Fruit fly (Drosophila melanogaster) whole organism, embryonic: ENCODE data around the gene CG12321.

Experiments
- Atf-2 ChIP-seq: fragments of 200-800 bp; sonication (Bioruptor generic); optimal IDR thresholded peaks from 2 replicates; lab custom pipeline; 2016; ENCODE audit warnings: missing biosample characterization, missing genetic modification characterization
- Bdp1 ChIP-seq: fragments of 200-800 bp; sonication (Bioruptor generic); optimal IDR thresholded peaks from 3 replicates; lab custom pipeline; 2016; ENCODE audit warnings: missing biosample characterization, missing genetic modification characterization
- CG11398 ChIP-seq: fragments of 200-800 bp; sonication (Bioruptor generic); optimal IDR thresholded peaks from 2 replicates; lab custom pipeline; 2016; ENCODE audit warnings: missing biosample characterization, missing genetic modification characterization
- CG11723 ChIP-seq: fragments of 200-800 bp; sonication (Bioruptor generic); optimal IDR thresholded peaks from 2 replicates; lab custom pipeline; 2017; ENCODE audit warnings: missing biosample characterization, mild to moderate bottlenecking, missing genetic modification characterization
- CG12391 ChIP-seq: fragments of 200-800 bp; sonication (Bioruptor generic); optimal IDR thresholded peaks from 3 replicates; lab custom pipeline; 2018; ENCODE audit warnings: missing biosample characterization, mild to moderate bottlenecking, missing genetic modification characterization, moderate library complexity
- CG13424 ChIP-seq: fragments of 200-800 bp; sonication (Bioruptor generic); optimal IDR thresholded peaks from 2 replicates; lab custom pipeline; 2019; ENCODE audit warnings: missing biosample characterization, mild to moderate bottlenecking, missing genetic modification characterization, moderate library complexity
- CG14014 ChIP-seq: fragments of 200-800 bp; sonication (Bioruptor generic); IDR thresholded peaks from 2 replicates; pipeline ENCODE4 v1.3.6; 2022; ENCODE audit warnings: missing biosample characterization, missing genetic modification characterization
- CG1602 ChIP-seq: fragments of 200-800 bp; sonication (Bioruptor generic); optimal IDR thresholded peaks from 3 replicates; lab custom pipeline; 2016; ENCODE audit warnings: missing biosample characterization, missing genetic modification characterization
- CG18262 ChIP-seq: fragments of 200-800 bp; optimal IDR thresholded peaks from 3 replicates; lab custom pipeline; 2019; ENCODE audit warnings: missing biosample characterization, mild to moderate bottlenecking, missing genetic modification characterization, moderate library complexity
- CG1832 ChIP-seq: fragments of 200-800 bp; sonication (Bioruptor generic); optimal IDR thresholded peaks from 2 replicates; lab custom pipeline; 2017; ENCODE audit warnings: missing biosample characterization, mild to moderate bottlenecking, missing genetic modification characterization, inconsistent platforms
- CG3838 ChIP-seq: fragments of 200-800 bp; sonication (Bioruptor generic); optimal IDR thresholded peaks from 3 replicates; lab custom pipeline; 2016; ENCODE audit warnings: missing biosample characterization, missing genetic modification characterization
- CG5953 ChIP-seq: fragments of 200-800 bp; sonication (Bioruptor generic); IDR thresholded peaks from 2 replicates; pipeline ENCODE4 v1.3.6; 2022; ENCODE audit warnings: missing biosample characterization, missing genetic modification characterization
- CG7357 ChIP-seq: fragments of 200-800 bp; sonication (Bioruptor generic); IDR thresholded peaks from 3 replicates; pipeline ENCODE4 v1.3.6; 2022; ENCODE audit warnings: missing biosample characterization, missing genetic modification characterization
- CG7987 ChIP-seq: fragments of 200-800 bp; sonication (Bioruptor generic); optimal IDR thresholded peaks from 2 replicates; lab custom pipeline; 2018; ENCODE audit warnings: missing biosample characterization, mild to moderate bottlenecking, missing genetic modification characterization, moderate library complexity
- Dbx ChIP-seq: fragments of 200-800 bp; sonication (Bioruptor generic); IDR thresholded peaks from 3 replicates; pipeline ENCODE4 v1.3.6; 2022; ENCODE audit warnings: missing biosample characterization, missing genetic modification characterization
- Drgx ChIP-seq: fragments of 200-800 bp; sonication (Bioruptor generic); IDR thresholded peaks from 2 replicates; pipeline ENCODE4 v1.3.6; 2022; ENCODE audit warnings: missing biosample characterization, missing genetic modification characterization
- ERR ChIP-seq: fragments of 200-800 bp; sonication (Bioruptor generic); optimal IDR thresholded peaks from 2 replicates; lab custom pipeline; 2016; ENCODE audit warnings: missing biosample characterization, missing genetic modification characterization
- Elba2 ChIP-seq: fragments of 200-800 bp; sonication (Bioruptor generic); optimal IDR thresholded peaks from 3 replicates; lab custom pipeline; 2016; ENCODE audit warnings: missing biosample characterization, missing genetic modification characterization
- Gsc ChIP-seq: fragments of 200-800 bp; sonication (Bioruptor generic); IDR thresholded peaks from 2 replicates; pipeline ENCODE4 v1.3.6; 2022; ENCODE audit warnings: missing biosample characterization, missing genetic modification characterization
- Nf-YA ChIP-seq: fragments of 200-800 bp; sonication (Bioruptor generic); IDR thresholded peaks from 2 replicates; pipeline ENCODE4 v1.3.6; 2022; ENCODE audit warnings: missing biosample characterization, missing genetic modification characterization
- Ravus ChIP-seq: fragments of 200-800 bp; sonication (Bioruptor generic); IDR thresholded peaks from 2 replicates; pipeline ENCODE4 v1.3.6; 2022; ENCODE audit warnings: missing biosample characterization, missing genetic modification characterization
- Scr ChIP-seq: fragments of 200-800 bp; sonication (Bioruptor generic); IDR thresholded peaks from 2 replicates; pipeline ENCODE4 v1.3.6; 2022; ENCODE audit warnings: missing biosample characterization, missing genetic modification characterization; ENCODE audit not compliant: partially characterized antibody
- Sry-β ChIP-seq: fragments of 200-800 bp; sonication (Bioruptor generic); optimal IDR thresholded peaks from 2 replicates; lab custom pipeline; 2018; ENCODE audit warnings: missing biosample characterization, mild to moderate bottlenecking, missing genetic modification characterization, moderate library complexity
- Usf ChIP-seq: fragments of 200-800 bp; sonication (Bioruptor generic); optimal IDR thresholded peaks from 2 replicates; lab custom pipeline; 2017; ENCODE audit warnings: missing genotype, missing biosample characterization, missing genetic modification characterization
- abd-A ChIP-seq: fragments of 200-800 bp; sonication (Bioruptor generic); optimal IDR thresholded peaks from 3 replicates; lab custom pipeline; 2019; ENCODE audit warnings: missing biosample characterization, mild to moderate bottlenecking, missing genetic modification characterization, moderate library complexity
- bigmax ChIP-seq: fragments of 200-800 bp; sonication (Bioruptor generic); optimal IDR thresholded peaks from 2 replicates; lab custom pipeline; 2018; ENCODE audit warnings: missing biosample characterization, mild to moderate bottlenecking, missing genetic modification characterization
- br ChIP-seq: fragments of >200 bp; optimal IDR thresholded peaks from 2 replicates; lab custom pipeline; 2017
- btn ChIP-seq: fragments of 200-800 bp; sonication (Bioruptor generic); optimal IDR thresholded peaks from 2 replicates; lab custom pipeline; 2016; ENCODE audit warnings: missing biosample characterization, missing genetic modification characterization
- cas ChIP-seq: fragments of 200-800 bp; sonication (Bioruptor generic); IDR thresholded peaks from 2 replicates; pipeline ENCODE4 v1.3.6; 2022; ENCODE audit warnings: missing biosample characterization, missing genetic modification characterization
- cg ChIP-seq: fragments of 200-800 bp; sonication (Bioruptor generic); optimal IDR thresholded peaks from 3 replicates; lab custom pipeline; 2019; ENCODE audit warnings: missing biosample characterization, mild to moderate bottlenecking, missing genetic modification characterization, moderate library complexity
- emc ChIP-seq: fragments of 200-800 bp; sonication (Bioruptor generic); optimal IDR thresholded peaks from 2 replicates; lab custom pipeline; 2016; ENCODE audit warnings: missing biosample characterization, missing genetic modification characterization
- eve ChIP-seq, 2 experiments: fragments of >200 bp; optimal IDR thresholded peaks; 2 replicates each; lab custom pipeline; 2017; ENCODE audit warnings: missing biosample characterization in 2 of 2, missing genetic modification characterization in 2 of 2
- ewg ChIP-seq: fragments of 200-800 bp; sonication (Bioruptor generic); optimal IDR thresholded peaks from 3 replicates; lab custom pipeline; 2017; ENCODE audit warnings: mild to moderate bottlenecking, missing biosample characterization, missing genetic modification reagents, missing genetic modification characterization
- exex ChIP-seq: fragments of 200-800 bp; sonication (Bioruptor generic); optimal IDR thresholded peaks from 4 replicates; lab custom pipeline; 2018; ENCODE audit warnings: missing biosample characterization, mild to moderate bottlenecking, missing genetic modification characterization, moderate library complexity
- gcm ChIP-seq: fragments of 200-800 bp; sonication (Bioruptor generic); optimal IDR thresholded peaks from 2 replicates; lab custom pipeline; 2019; ENCODE audit warnings: missing biosample characterization, mild to moderate bottlenecking, missing genetic modification characterization, moderate library complexity
- gcm2 ChIP-seq: fragments of 200-800 bp; sonication (Bioruptor generic); optimal IDR thresholded peaks from 2 replicates; lab custom pipeline; 2016; ENCODE audit warnings: missing biosample characterization, missing genetic modification characterization
- gsb ChIP-seq: fragments of 200-800 bp; sonication (Bioruptor generic); IDR thresholded peaks from 2 replicates; pipeline ENCODE4 v1.3.6; 2022; ENCODE audit warnings: missing biosample characterization, missing genetic modification characterization
- ind ChIP-seq: fragments of 200-800 bp; sonication (Bioruptor generic); optimal IDR thresholded peaks from 3 replicates; lab custom pipeline; 2016; ENCODE audit warnings: missing biosample characterization, missing genetic modification characterization
- jumu ChIP-seq: fragments of 200-800 bp; sonication (Bioruptor generic); optimal IDR thresholded peaks from 3 replicates; lab custom pipeline; 2016; ENCODE audit warnings: missing biosample characterization, missing genetic modification characterization
- kah ChIP-seq: fragments of 200-800 bp; sonication (Bioruptor generic); optimal IDR thresholded peaks from 2 replicates; lab custom pipeline; 2018; ENCODE audit warnings: missing biosample characterization, mild to moderate bottlenecking, missing genetic modification characterization
- org-1 ChIP-seq: fragments of 200-800 bp; sonication (Bioruptor generic); optimal IDR thresholded peaks from 2 replicates; lab custom pipeline; 2017; ENCODE audit warnings: missing biosample characterization, missing genetic modification characterization
- pb ChIP-seq: fragments of 200-800 bp; sonication (Bioruptor generic); optimal IDR thresholded peaks from 3 replicates; lab custom pipeline; 2016; ENCODE audit warnings: missing biosample characterization, missing genetic modification characterization
- phol ChIP-seq: fragments of 200-800 bp; sonication (Bioruptor generic); optimal IDR thresholded peaks from 3 replicates; lab custom pipeline; 2018; ENCODE audit warnings: missing biosample characterization, mild to moderate bottlenecking, missing genetic modification characterization, moderate library complexity
- pnt ChIP-seq: fragments of 200-800 bp; sonication (Bioruptor generic); optimal IDR thresholded peaks from 3 replicates; lab custom pipeline; 2016; ENCODE audit warnings: missing biosample characterization, missing genetic modification characterization
- pzg ChIP-seq: fragments of 200-800 bp; sonication (Bioruptor generic); optimal IDR thresholded peaks from 3 replicates; lab custom pipeline; 2018; ENCODE audit warnings: missing biosample characterization, mild to moderate bottlenecking, missing genetic modification characterization, moderate library complexity
- seq ChIP-seq: fragments of 200-800 bp; sonication (Bioruptor generic); IDR thresholded peaks from 2 replicates; pipeline ENCODE4 v1.3.6; 2022; ENCODE audit warnings: missing biosample characterization, missing genetic modification characterization
- slbo ChIP-seq: fragments of 200-800 bp; sonication (Bioruptor generic); IDR thresholded peaks from 2 replicates; pipeline ENCODE4 v1.3.6; 2022; ENCODE audit warnings: missing biosample characterization, missing genetic modification characterization
- ssp ChIP-seq: fragments of 200-800 bp; sonication (Bioruptor generic); IDR thresholded peaks from 2 replicates; pipeline ENCODE4 v1.3.6; 2022; ENCODE audit warnings: missing biosample characterization, missing genetic modification characterization
- trh ChIP-seq: fragments of 200-800 bp; sonication (Bioruptor generic); optimal IDR thresholded peaks from 2 replicates; lab custom pipeline; 2016; ENCODE audit warnings: missing biosample characterization, missing genetic modification characterization
- vfl ChIP-seq: fragments of 200-800 bp; sonication (Bioruptor generic); optimal IDR thresholded peaks from 2 replicates; lab custom pipeline; 2016; ENCODE audit warnings: missing biosample characterization, missing genetic modification characterization
- vnd ChIP-seq: fragments of 200-800 bp; sonication (Bioruptor generic); IDR thresholded peaks from 3 replicates; pipeline ENCODE4 v1.3.6; 2022; ENCODE audit warnings: missing biosample characterization, missing genetic modification characterization; ENCODE audit not compliant: partially characterized antibody

CG12321 gene

DNA sequence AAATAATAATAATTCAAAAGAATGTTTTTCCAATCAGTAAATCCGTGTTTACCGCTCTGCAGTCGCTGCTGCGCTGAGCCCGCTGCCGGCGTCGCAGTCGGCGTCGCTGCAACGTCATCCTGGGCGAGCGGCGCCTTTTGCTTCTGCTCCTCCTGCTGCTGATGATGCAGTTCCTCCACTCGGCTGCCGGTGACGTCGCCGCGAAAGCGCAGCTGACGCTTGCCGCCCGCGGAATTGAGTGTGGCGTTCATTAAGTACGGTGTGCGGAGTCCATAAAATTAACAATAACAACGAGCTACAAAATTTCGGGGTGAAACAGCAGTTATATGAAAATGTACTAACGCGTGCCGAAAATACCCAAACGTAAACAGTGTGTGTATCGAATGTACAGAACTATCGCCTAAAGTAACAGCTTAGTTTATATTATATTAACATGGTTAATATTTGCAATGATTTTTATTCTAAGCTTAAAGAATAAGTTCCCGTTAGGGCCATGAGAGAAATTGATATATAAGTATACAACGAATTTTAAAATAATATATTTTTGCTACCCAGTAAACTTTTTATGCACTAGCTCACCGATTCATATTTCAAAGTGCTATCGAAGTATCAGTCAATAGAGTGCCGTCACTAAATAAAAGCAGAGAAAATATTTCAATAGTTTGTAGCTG lies 24.3 kb downstream of the CG12321 start, which contains the start of the genes CG7218 and Cbp20 (continued):
- TF ChIP-seq br (lab: Kevin White, UChicago), result no peak
- peak; percentile 18 for TF ChIP-seq Usf (GFP tag; lab: Kevin White, UChicago)
- no peak for TF ChIP-seq ewg
- TF ChIP-seq ind (GFP tag; lab: Kevin White, UChicago), result peak; percentile 78
- TF ChIP-seq pzg (GFP tag; lab: Kevin White, UChicago), result peak; percentile 69
- TF ChIP-seq Ravus (GFP tag; lab: Robert Waterston, UW), result no peak
- TF ChIP-seq seq (GFP tag; lab: Robert Waterston, UW), result no peak
- peak; percentile 33 for TF ChIP-seq emc (GFP tag; lab: Kevin White, UChicago)
- peak; percentile 11 for TF ChIP-seq CG3838 (GFP tag; lab: Kevin White, UChicago)
- peak; percentile 64 for TF ChIP-seq phol (tag; lab: Kevin White, UChicago)
- TF ChIP-seq CG1602, result peak; percentile 87
- no peak for TF ChIP-seq gcm
- 0 out of 3 replicates have a peak, but pooled peaks have one; percentile 28 for TF ChIP-seq CG7357 (GFP tag; lab: Robert Waterston, UW)
- TF ChIP-seq cas, result peak; percentile 41; the same call in 1 of the 2 replicates
- TF ChIP-seq org-1, result no peak
- TF ChIP-seq CG11398, result no peak
- peak; percentile 60 for TF ChIP-seq abd-A
- TF ChIP-seq Scr (GFP tag; lab: Robert Waterston, UW), result peak; percentile 91
- no peak for TF ChIP-seq trh (GFP tag; lab: Kevin White, UChicago)
- TF ChIP-seq vfl (GFP tag; lab: Kevin White, UChicago), result peak; percentile 75
- 0 out of 2 replicates have a peak, but pooled peaks have one; percentile 23 for TF ChIP-seq CG5953 (GFP tag; lab: Robert Waterston, UW)
- peak; percentile 94 for TF ChIP-seq slbo (GFP tag; lab: Robert Waterston, UW)
- TF ChIP-seq jumu (GFP tag; lab: Kevin White, UChicago), result peak; percentile 36
- no peak for TF ChIP-seq exex (tag; lab: Kevin White, UChicago)
- peak; percentile 27 for TF ChIP-seq Sry-β (GFP tag; lab: Kevin White, UChicago)
- TF ChIP-seq CG18262 (tag; lab: Kevin White, UChicago), result peak; percentile 60
- TF ChIP-seq Nf-YA (GFP tag; lab: Robert Waterston, UW), result no peak
- no peak for TF ChIP-seq CG1832 (GFP tag; lab: Kevin White, UChicago)
- TF ChIP-seq CG7987 (GFP tag; lab: Kevin White, UChicago), result peak; percentile 54
- TF ChIP-seq pnt (GFP tag; lab: Kevin White, UChicago), result peak; percentile 21
- no peak for TF ChIP-seq cg (GFP tag; lab: Kevin White, UChicago)
- TF ChIP-seq Elba2 (GFP tag; lab: Kevin White, UChicago), result peak; percentile 25
- TF ChIP-seq gcm2 (GFP tag; lab: Kevin White, UChicago), result no peak
- TF ChIP-seq bigmax (GFP tag; lab: Kevin White, UChicago), result no peak
- TF ChIP-seq pb (GFP tag; lab: Kevin White, UChicago), result no peak
- no peak for TF ChIP-seq Gsc
- peak; percentile 91 for TF ChIP-seq Dbx (GFP tag; lab: Robert Waterston, UW)
- TF ChIP-seq Atf-2 (GFP tag; lab: Kevin White, UChicago), result peak; percentile 8
- peak; percentile 55 for TF ChIP-seq Drgx (GFP tag; lab: Robert Waterston, UW)
- TF ChIP-seq eve (GFP tag; optimal IDR thresholded peaks at IDR 0.05; lab: Kevin White, UChicago), result no peak
- TF ChIP-seq kah (GFP tag; lab: Kevin White, UChicago), result no peak
- TF ChIP-seq CG11723 (GFP tag; lab: Kevin White, UChicago), result peak; percentile 34
- TF ChIP-seq CG13424 (tag; lab: Kevin White, UChicago), result peak; percentile 78
- no peak for TF ChIP-seq gsb (GFP tag; lab: Robert Waterston, UW)
- no peak for TF ChIP-seq ERR (GFP tag; lab: Kevin White, UChicago)
- peak; percentile 26 for TF ChIP-seq Bdp1
- peak; percentile 34; the same call in 1 of the 2 replicates for TF ChIP-seq ssp (GFP tag; lab: Robert Waterston, UW)
- TF ChIP-seq btn (GFP tag; lab: Kevin White, UChicago), result no peak
- peak; percentile 83 for TF ChIP-seq CG14014 (GFP tag; lab: Robert Waterston, UW)
- peak; percentile 85 for TF ChIP-seq CG12391 (tag; lab: Kevin White, UChicago)
- peak; percentile 80 for TF ChIP-seq vnd (GFP tag; lab: Robert Waterston, UW)
